Fruit fly (Drosophila melanogaster): ENCODE results near the gene CG8661.

CG8661 gene

DNA sequence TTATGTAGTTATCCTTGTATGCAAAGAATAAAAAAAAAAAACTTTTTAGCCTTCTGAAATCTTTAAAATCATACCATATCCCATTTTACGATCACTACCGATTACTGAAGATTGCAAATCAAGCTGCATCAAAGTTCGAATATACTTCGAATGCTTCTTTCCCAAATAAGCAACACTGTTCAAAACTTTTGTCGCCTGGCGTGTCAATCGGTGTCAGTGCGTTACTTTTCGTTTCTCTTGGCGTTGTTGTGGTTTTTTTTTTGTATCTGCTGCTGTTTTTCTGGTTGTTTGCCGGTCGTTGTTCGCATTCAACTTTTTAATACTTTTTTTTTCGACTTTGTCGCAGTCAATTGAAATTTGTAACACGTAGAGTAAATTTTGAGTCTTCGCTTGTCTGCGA lies 10.7 kb upstream of the CG8661 start (continued):
- TF ChIP-seq CG15269 (tag; optimal IDR thresholded peaks at IDR 0.05) (no peak), her (GFP tag; optimal IDR thresholded peaks at IDR 0.05) (no peak), ttk (GFP tag; IDR thresholded peaks at IDR 0.05) (no peak), prd (optimal IDR thresholded peaks at IDR 0.05) (no peak), prd (GFP tag; IDR thresholded peaks at IDR 0.05) (peak; percentile 42; the same call in 2 of the 3 replicates), tna (GFP tag; IDR thresholded peaks at IDR 0.05; ENCODE audit: partially characterized antibody) (no peak), CG9797 (GFP tag; optimal IDR thresholded peaks at IDR 0.05) (no peak), tgo (GFP tag; IDR thresholded peaks at IDR 0.05) (no peak), CG18599 (GFP tag; optimal IDR thresholded peaks at IDR 0.05) (no peak), insv (GFP tag; optimal IDR thresholded peaks at IDR 0.05) (no peak), disco-r (GFP tag; optimal IDR thresholded peaks at IDR 0.05) (no peak), pnt (GFP tag; optimal IDR thresholded peaks at IDR 0.05) (no peak), CG9932 (GFP tag; IDR thresholded peaks at IDR 0.05) (peak; percentile 13; the same call in 1 of the 2 replicates), CG17361 (GFP tag; IDR thresholded peaks at IDR 0.05) (peak; percentile 48; the same call in 1 of the 3 replicates), NFAT (GFP tag; IDR thresholded peaks at IDR 0.05) (no peak), fu2 (GFP tag; optimal IDR thresholded peaks at IDR 0.05) (no peak), CG14710 (tag; optimal IDR thresholded peaks at IDR 0.05) (no peak), tap (tag; optimal IDR thresholded peaks at IDR 0.05) (no peak), ERR (GFP tag; optimal IDR thresholded peaks at IDR 0.05) (no peak), Doc2 (GFP tag; IDR thresholded peaks at IDR 0.05) (no peak), D19A (tag; optimal IDR thresholded peaks at IDR 0.05) (no peak), lilli (GFP tag; optimal IDR thresholded peaks at IDR 0.05) (no peak), bab2 (GFP tag; optimal IDR thresholded peaks at IDR 0.05) (no peak), al (GFP tag; IDR thresholded peaks at IDR 0.05) (no peak), CG9609 (GFP tag; optimal IDR thresholded peaks at IDR 0.05) (no peak), dm (GFP tag; optimal IDR thresholded peaks at IDR 0.05) (no peak), nmo (GFP tag; optimal IDR thresholded peaks at IDR 0.05) (peak; percentile 22), CkIIα-i1 (GFP tag; IDR thresholded peaks at IDR 0.05) (no peak), psq (GFP tag; optimal IDR thresholded peaks at IDR 0.05) (no peak), corto (GFP tag; optimal IDR thresholded peaks at IDR 0.05) (no peak), CG4730 (GFP tag; IDR thresholded peaks at IDR 0.05) (no peak), grau (tag; optimal IDR thresholded peaks at IDR 0.05) (no peak), ash1 (GFP tag; optimal IDR thresholded peaks at IDR 0.05) (no peak), pum (GFP tag; optimal IDR thresholded peaks at IDR 0.05) (no peak), CoRest (tag; optimal IDR thresholded peaks at IDR 0.05) (peak; percentile 12), CG3995 (GFP tag; optimal IDR thresholded peaks at IDR 0.05) (no peak), CG9437 (GFP tag; optimal IDR thresholded peaks at IDR 0.05) (peak; percentile 30), slbo (GFP tag; IDR thresholded peaks at IDR 0.05) (peak; percentile 48; the same call in 1 of the 2 replicates), cato (GFP tag; optimal IDR thresholded peaks at IDR 0.05; ENCODE audit: borderline replicate concordance) (no peak), yki (optimal IDR thresholded peaks at IDR 0.05) (no peak), Mrtf (GFP tag; IDR thresholded peaks at IDR 0.05) (0 out of 3 replicates have a peak, but pooled peaks have one; percentile 37), Pdp1 (GFP tag; optimal IDR thresholded peaks at IDR 0.05) (no peak), Jarid2 (GFP tag; optimal IDR thresholded peaks at IDR 0.05) (no peak), CG7839 (tag; optimal IDR thresholded peaks at IDR 0.05) (no peak), chinmo (GFP tag; IDR thresholded peaks at IDR 0.05; ENCODE audit: partially characterized antibody) (peak; percentile 55; the same call in 1 of the 4 replicates), da (GFP tag; optimal IDR thresholded peaks at IDR 0.05) (no peak), CG1603 (tag; optimal IDR thresholded peaks at IDR 0.05) (no peak), hkb (optimal IDR thresholded peaks at IDR 0.05) (no peak), hkb (GFP tag; IDR thresholded peaks at IDR 0.05) (0 out of 2 replicates have a peak, but pooled peaks have one; percentile 14), lmd (GFP tag; IDR thresholded peaks at IDR 0.05) (no peak), CG8924 (tag; optimal IDR thresholded peaks at IDR 0.05) (no peak), Opbp (GFP tag; IDR thresholded peaks at IDR 0.05; ENCODE audit: partially characterized antibody) (no peak)
